Fruit fly (Drosophila melanogaster) whole organism, adult: ENCODE measurements around the gene sdt.

ENCODE experiments used
- CG11617 ChIP-seq: fragments of 200-800 bp; sonication (Bioruptor generic); optimal IDR thresholded peaks from 2 replicates; lab custom pipeline; 2017; ENCODE audit warnings: mild to moderate bottlenecking, missing biosample characterization, missing genetic modification reagents, missing genetic modification characterization
- CG12768 ChIP-seq: fragments of 200-800 bp; sonication (Bioruptor generic); optimal IDR thresholded peaks from 2 replicates; lab custom pipeline; 2017; ENCODE audit warnings: missing biosample characterization, missing genetic modification characterization, mild to moderate bottlenecking, moderate library complexity, missing genetic modification reagents
- CG14711 ChIP-seq: fragments of 200-800 bp; sonication (Bioruptor generic); optimal IDR thresholded peaks from 2 replicates; lab custom pipeline; 2018; ENCODE audit warnings: missing biosample characterization, mild to moderate bottlenecking, missing genetic modification characterization, moderate library complexity
- CG1620 ChIP-seq: fragments of 200-800 bp; sonication (Bioruptor generic); optimal IDR thresholded peaks from 2 replicates; lab custom pipeline; 2016; ENCODE audit warnings: missing biosample characterization, missing genetic modification characterization
- CG33017 ChIP-seq: fragments of 200-800 bp; sonication (Bioruptor generic); optimal IDR thresholded peaks from 2 replicates; lab custom pipeline; 2018; ENCODE audit warnings: missing biosample characterization, mild to moderate bottlenecking, missing genetic modification characterization, moderate library complexity
- CG5204 ChIP-seq: fragments of 200-800 bp; sonication (Bioruptor generic); optimal IDR thresholded peaks from 2 replicates; lab custom pipeline; 2016; ENCODE audit warnings: missing biosample characterization, missing genetic modification characterization
- CG7045 ChIP-seq: fragments of 200-800 bp; sonication (Bioruptor generic); optimal IDR thresholded peaks from 2 replicates; lab custom pipeline; 2017; ENCODE audit warnings: missing biosample characterization, mild to moderate bottlenecking, missing genetic modification characterization
- CG7101 ChIP-seq: fragments of 200-800 bp; sonication (Bioruptor generic); optimal IDR thresholded peaks from 2 replicates; lab custom pipeline; 2018; ENCODE audit warnings: missing biosample characterization, mild to moderate bottlenecking, missing genetic modification characterization, moderate library complexity
- Clk ChIP-seq: fragments of 200-800 bp; sonication (Bioruptor generic); optimal IDR thresholded peaks from 2 replicates; lab custom pipeline; 2017; ENCODE audit warnings: missing biosample characterization, missing genetic modification characterization
- Crg-1 ChIP-seq: fragments of 200-800 bp; sonication (Bioruptor generic); optimal IDR thresholded peaks from 2 replicates; lab custom pipeline; 2016; ENCODE audit warnings: missing biosample characterization, missing genetic modification characterization
- Hr96 ChIP-seq: fragments of 200-800 bp; sonication (Bioruptor generic); optimal IDR thresholded peaks from 2 replicates; lab custom pipeline; 2016; ENCODE audit warnings: missing biosample characterization, missing genetic modification characterization
- Mnt ChIP-seq: fragments of 200-800 bp; sonication (Bioruptor generic); optimal IDR thresholded peaks from 2 replicates; lab custom pipeline; 2016; ENCODE audit warnings: missing biosample characterization, mild to moderate bottlenecking, missing genetic modification characterization
- bab1 ChIP-seq: fragments of 200-800 bp; sonication (Bioruptor generic); optimal IDR thresholded peaks from 3 replicates; lab custom pipeline; 2019; ENCODE audit warnings: missing biosample characterization, mild to moderate bottlenecking, missing genetic modification characterization, moderate library complexity
- cic ChIP-seq: fragments of 200-800 bp; sonication (Bioruptor generic); optimal IDR thresholded peaks from 2 replicates; lab custom pipeline; 2017; ENCODE audit warnings: missing biosample characterization, mild to moderate bottlenecking, missing genetic modification characterization, moderate library complexity
- cnc ChIP-seq, 2 experiments: fragments of >200 bp; optimal IDR thresholded peaks; 2 replicates each; lab custom pipeline; 2017
- kay ChIP-seq: fragments of 200-800 bp; sonication (Bioruptor generic); peaks from one replicate; lab custom pipeline; 2016; ENCODE audit warnings: missing biosample characterization, missing genetic modification characterization, borderline replicate concordance
- ovo ChIP-seq: fragments of 200-800 bp; sonication (Bioruptor generic); optimal IDR thresholded peaks from 2 replicates; lab custom pipeline; 2016; ENCODE audit warnings: missing biosample characterization, missing genetic modification characterization
- pad ChIP-seq: fragments of 200-800 bp; sonication (Bioruptor generic); optimal IDR thresholded peaks from 3 replicates; lab custom pipeline; 2017; ENCODE audit warnings: missing biosample characterization, missing genetic modification characterization, mild to moderate bottlenecking, moderate library complexity, missing genetic modification reagents
- tj ChIP-seq: fragments of 200-800 bp; sonication (Bioruptor generic); optimal IDR thresholded peaks from 3 replicates; lab custom pipeline; 2017; ENCODE audit warnings: missing biosample characterization, mild to moderate bottlenecking, missing genetic modification characterization, moderate library complexity
- toe ChIP-seq: fragments of 200-800 bp; sonication (Bioruptor generic); optimal IDR thresholded peaks from 2 replicates; lab custom pipeline; 2016; ENCODE audit warnings: missing biosample characterization, missing genetic modification characterization

The sdt gene

dm6 chrX:8229918-8230699 is 51.8 kb downstream of the sdt start:
- TF ChIP-seq toe (GFP tag; lab: Kevin White, UChicago) (no peak), CG7101 (tag; lab: Kevin White, UChicago) (peak; percentile 31), Crg-1 (GFP tag; lab: Kevin White, UChicago) (peak; percentile 62), cic (GFP tag; lab: Kevin White, UChicago) (peak; percentile 7), CG33017 (tag; lab: Kevin White, UChicago) (no peak), Mnt (GFP tag; lab: Kevin White, UChicago) (no peak), tj (GFP tag; lab: Kevin White, UChicago) (peak; percentile 83), CG12768 (GFP tag; lab: Kevin White, UChicago) (peak; percentile 16), CG7045 (no peak), bab1 (peak; percentile 14), pad (peak; percentile 83), CG14711 (tag; lab: Kevin White, UChicago) (no peak), CG5204 (no peak), CG11617 (GFP tag; lab: Kevin White, UChicago) (peak; percentile 2), ovo (GFP tag; lab: Kevin White, UChicago) (peak; percentile 17), Hr96 (GFP tag; lab: Kevin White, UChicago) (peak; percentile 27), CG1620 (peak; percentile 11)

dm6 chrX:8231241-8232028 is 53.1 kb downstream of the sdt start:
- TF ChIP-seq CG1620 (no peak), Mnt (GFP tag; lab: Kevin White, UChicago) (no peak), bab1 (peak; percentile 16), CG11617 (GFP tag; lab: Kevin White, UChicago) (peak; percentile 50), cic (GFP tag; lab: Kevin White, UChicago) (no peak), CG7045 (no peak), CG14711 (tag; lab: Kevin White, UChicago) (no peak), tj (GFP tag; lab: Kevin White, UChicago) (peak; percentile 91), toe (GFP tag; lab: Kevin White, UChicago) (no peak), CG7101 (tag; lab: Kevin White, UChicago) (peak; percentile 19), CG12768 (GFP tag; lab: Kevin White, UChicago) (no peak), Clk (GFP tag; lab: Kevin White, UChicago) (no peak), Hr96 (GFP tag; lab: Kevin White, UChicago) (no peak)

DNA sequence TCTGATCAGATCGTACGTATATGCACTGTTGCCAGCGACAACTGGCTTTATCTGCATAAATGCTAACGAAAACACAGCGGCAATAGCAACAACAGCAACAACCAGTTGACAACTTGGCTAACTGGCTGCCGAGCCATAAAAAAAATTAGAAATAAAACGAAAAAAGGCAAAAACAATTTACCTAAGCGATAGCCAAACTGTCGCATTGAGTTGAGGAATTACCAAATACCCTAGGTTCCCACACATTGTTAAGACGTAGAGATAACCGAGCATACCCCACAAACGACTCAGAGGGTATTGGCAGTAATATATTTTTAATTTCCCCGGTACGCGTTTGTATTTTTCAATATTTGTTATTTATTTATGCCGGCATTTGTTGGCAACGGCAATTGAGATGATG is 54.8 kb downstream of the sdt start:
- TF ChIP-seq kay (peak; percentile 86), CG14711 (tag; lab: Kevin White, UChicago) (peak; percentile 29), cnc (optimal IDR thresholded peaks at IDR 0.05; lab: Kevin White, UChicago) (no peak), CG7101 (tag; lab: Kevin White, UChicago) (peak; percentile 52), CG12768 (GFP tag; lab: Kevin White, UChicago) (no peak), CG33017 (tag; lab: Kevin White, UChicago) (peak; percentile 14), Hr96 (GFP tag; lab: Kevin White, UChicago) (no peak), Crg-1 (GFP tag; lab: Kevin White, UChicago) (no peak), ovo (GFP tag; lab: Kevin White, UChicago) (no peak), bab1 (no peak), CG1620 (no peak), pad (peak; percentile 26), cic (GFP tag; lab: Kevin White, UChicago) (peak; percentile 49), CG7045 (peak; percentile 48), Mnt (GFP tag; lab: Kevin White, UChicago) (peak; percentile 32), Clk (GFP tag; lab: Kevin White, UChicago) (peak; percentile 5), CG11617 (GFP tag; lab: Kevin White, UChicago) (peak; percentile 9), CG5204 (peak; percentile 33), tj (GFP tag; lab: Kevin White, UChicago) (no peak), toe (GFP tag; lab: Kevin White, UChicago) (peak; percentile 2)

DNA sequence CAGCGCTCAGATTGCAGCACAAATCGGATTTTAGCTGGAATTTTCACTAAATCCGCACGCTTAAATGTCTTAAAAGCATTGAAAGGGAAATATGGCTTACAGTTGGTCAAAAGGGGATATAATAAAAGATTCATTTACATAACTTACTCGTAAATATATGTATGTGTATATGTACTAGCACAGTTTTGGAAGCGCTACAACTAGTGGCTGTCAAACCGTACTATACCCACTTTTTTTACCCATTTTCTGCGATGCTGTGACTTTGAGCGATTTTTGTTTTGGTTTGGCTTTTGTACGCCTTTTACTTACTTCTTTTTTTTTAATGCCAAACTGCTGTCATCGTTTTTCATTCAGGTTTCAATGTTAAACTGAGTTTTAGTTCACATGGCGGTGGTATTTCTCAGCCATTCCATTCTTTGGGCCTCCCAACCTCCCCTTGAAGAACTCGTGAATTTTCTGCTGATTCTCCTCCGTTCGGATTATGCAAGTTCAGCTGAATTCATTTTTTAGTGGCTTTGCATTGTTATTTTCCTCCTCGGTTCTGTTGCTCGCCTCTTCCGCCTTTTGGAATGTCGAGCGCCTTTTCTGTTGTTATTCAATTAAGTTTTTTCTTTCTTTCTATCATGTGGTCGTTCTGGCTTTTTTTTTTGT is 55.7 kb downstream of the sdt start:
- peak; percentile 100 for TF ChIP-seq tj (GFP tag; lab: Kevin White, UChicago)
- no peak for TF ChIP-seq cnc (optimal IDR thresholded peaks at IDR 0.05; lab: Kevin White, UChicago)
- no peak for TF ChIP-seq Mnt (GFP tag; lab: Kevin White, UChicago)

dm6 chrX:8240431-8240830 is 62.1 kb downstream of the sdt start, which contains the start of gene CG2147:
TSS of gene CG2147 (plus strand) at chrX:8240684.
- TF ChIP-seq bab1: peak; percentile 51
- no peak for TF ChIP-seq Hr96 (GFP tag; lab: Kevin White, UChicago)
- TF ChIP-seq CG14711 (tag; lab: Kevin White, UChicago): no peak
